Worm (Caenorhabditis elegans): Measurements from ENCODE around the gene lmd-4.
A peak's percentile ranks its signal among the peaks of the same experiment; 100 is the strongest.
"Not testable (repeated sequence)": the region's sequence is repeated elsewhere in the genome, so short reads cannot be mapped to it uniquely, and the experiment has no call there.

The lmd-4 gene

ce11 chrV:7321915-7322314 lies 1.1 kb upstream of the lmd-4 start, which contains the start of gene F10G2.10:
Gene F10G2.10 (plus strand): TSS chrV:7322215.
- peak in 1 of 2 experiments; percentile 39 for TF ChIP-seq unc-62 (GFP tag; optimal IDR thresholded peaks at IDR 0.05 in 1 of 2)
- no peak for TF ChIP-seq unc-62 (tag; optimal IDR thresholded peaks at IDR 0.05)
- no peak for TF ChIP-seq mes-2 (tag; optimal IDR thresholded peaks at IDR 0.05; ENCODE audit: poor library complexity, severe bottlenecking)
- TF ChIP-seq F49E8.2 (tag; optimal IDR thresholded peaks at IDR 0.05; ENCODE audit: borderline replicate concordance) = no peak
- no peak for TF ChIP-seq daf-19 (GFP tag; conservative IDR thresholded peaks at IDR 0.05)
- no peak for TF ChIP-seq ceh-44 (GFP tag; IDR thresholded peaks at IDR 0.05)
- no peak for TF ChIP-seq tra-1 (GFP tag; IDR thresholded peaks at IDR 0.05)

DNA sequence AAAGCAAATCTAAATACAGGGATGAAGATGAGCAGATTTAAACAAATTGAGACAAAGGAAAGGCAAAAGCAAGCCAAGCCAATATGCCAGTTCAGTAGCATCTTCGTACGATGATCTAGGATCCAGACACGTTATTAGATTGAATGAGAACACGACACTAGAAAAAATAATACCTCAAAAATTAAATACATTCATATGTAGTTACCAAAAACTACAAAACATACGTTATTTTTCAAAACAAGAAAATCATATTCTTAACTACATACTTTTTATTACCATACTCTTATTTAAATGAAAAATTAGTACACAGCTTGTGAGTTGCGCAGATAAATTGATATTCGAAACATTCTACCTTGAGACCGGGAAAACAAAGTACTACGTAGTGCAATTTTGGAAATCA lies 7.6 kb downstream of the lmd-4 start, which contains the start of gene srx-6:
Gene srx-6 (minus strand): TSS at position 101 of the 400 bp plus-strand sequence.
- TF ChIP-seq ama-1 (optimal IDR thresholded peaks at IDR 0.05) (no peak), F10B5.3 (tag; optimal IDR thresholded peaks at IDR 0.05) (no peak), ZK546.5 (tag; optimal IDR thresholded peaks at IDR 0.05) (no peak)

DNA sequence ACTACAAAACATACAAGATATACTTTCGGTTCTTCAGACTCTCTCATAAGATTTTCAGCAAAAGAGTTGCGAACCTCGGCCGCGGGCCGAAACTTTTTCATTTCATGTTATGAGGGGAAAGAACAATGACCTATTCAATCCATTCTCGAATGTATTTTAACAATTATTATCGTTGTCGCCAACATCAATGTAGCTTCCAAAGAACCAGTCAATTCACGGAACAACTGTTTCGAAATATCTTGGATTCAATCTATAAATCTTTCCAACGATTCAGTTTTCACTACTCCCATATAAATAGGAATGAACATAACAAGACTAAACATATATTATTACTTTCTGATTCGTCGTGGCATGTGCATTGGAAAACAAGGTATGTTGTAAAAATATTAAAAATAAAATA lies 13.7 kb downstream of the lmd-4 start, which contains the start of gene F07G11.1:
Gene F07G11.1 (plus strand): TSS at position 301 of the 400 bp plus-strand sequence.
- TF ChIP-seq nhr-111 (GFP tag; optimal IDR thresholded peaks at IDR 0.05) (no peak), attf-4 (tag; optimal IDR thresholded peaks at IDR 0.05) (no peak), nhr-77 (tag; optimal IDR thresholded peaks at IDR 0.05) (no peak), dpl-1 (GFP tag; optimal IDR thresholded peaks at IDR 0.05) (no peak), tra-1 (GFP tag; IDR thresholded peaks at IDR 0.05) (no peak), spr-1 (tag; optimal IDR thresholded peaks at IDR 0.05) (no peak), duxl-1 (tag; optimal IDR thresholded peaks at IDR 0.05; ENCODE audit: poor library complexity) (no peak), lin-1 (GFP tag; IDR thresholded peaks at IDR 0.05) (no peak), F44E2.7 (GFP tag; IDR thresholded peaks at IDR 0.05) (no peak)

DNA sequence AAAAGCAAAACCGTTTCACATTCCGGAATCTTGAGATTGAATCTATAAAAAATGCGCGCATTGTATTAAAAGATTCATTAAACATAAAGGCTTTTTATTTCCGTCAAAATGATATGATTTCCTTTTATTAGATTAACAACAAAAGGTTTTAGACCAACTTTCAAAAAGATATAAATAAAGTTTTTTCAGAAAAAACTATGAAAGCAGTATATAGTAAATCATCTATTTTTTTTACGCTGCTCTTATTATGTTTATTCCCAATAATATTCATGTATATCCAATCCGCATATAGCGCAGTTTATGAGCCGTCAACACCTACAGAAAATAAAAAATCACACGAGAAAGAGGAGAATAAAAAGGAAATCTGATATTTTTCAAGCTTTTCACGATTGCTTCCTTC lies 16.3 kb downstream of the lmd-4 start, which contains the start of gene F07G11.2:
Gene F07G11.2 (plus strand): TSS at position 301 of the 400 bp plus-strand sequence.
- TF ChIP-seq attf-4, nhr-10, pqm-1 (tag; optimal IDR thresholded peaks at IDR 0.05): not testable (repeated sequence)

- TF ChIP-seq hlh-11 (tag; optimal IDR thresholded peaks at IDR 0.05) = no peak
- TF ChIP-seq daf-8 (GFP tag; IDR thresholded peaks at IDR 0.05) = no peak
- TF ChIP-seq unc-62 (GFP tag; optimal IDR thresholded peaks at IDR 0.05 in 1 of 2) = peak in 1 of 2 experiments; percentile 55
- no peak for TF ChIP-seq unc-62 (tag; optimal IDR thresholded peaks at IDR 0.05)
These were observed 22.3 kb downstream of the lmd-4 start, which contains the start of gene F07G11.3 for ce11 chrV:7298463-7298862. Gene F07G11.3 (plus strand): TSS chrV:7298763.

- no peak for TF ChIP-seq nhr-11 (tag; optimal IDR thresholded peaks at IDR 0.05)
- TF ChIP-seq mxl-2 (GFP tag; conservative IDR thresholded peaks at IDR 0.05) = no peak
- TF ChIP-seq ceh-82 (tag; optimal IDR thresholded peaks at IDR 0.05) = no peak
- no peak for TF ChIP-seq ztf-7 (tag; optimal IDR thresholded peaks at IDR 0.05)
- TF ChIP-seq madf-9 (GFP tag; conservative IDR thresholded peaks at IDR 0.05) = no peak
- TF ChIP-seq snpc-4 (tag; optimal IDR thresholded peaks at IDR 0.05) = no peak
- TF ChIP-seq nhr-111 (GFP tag; optimal IDR thresholded peaks at IDR 0.05) = no peak
- TF ChIP-seq arid-1 (GFP tag; conservative IDR thresholded peaks at IDR 0.05) = no peak
- TF ChIP-seq nhr-237 (tag; optimal IDR thresholded peaks at IDR 0.05) = no peak
These were observed 23.5 kb downstream of the lmd-4 start, which contains the start of gene srj-32 for ce11 chrV:7297263-7297662. Gene srj-32 (minus strand): TSS chrV:7297363.

DNA sequence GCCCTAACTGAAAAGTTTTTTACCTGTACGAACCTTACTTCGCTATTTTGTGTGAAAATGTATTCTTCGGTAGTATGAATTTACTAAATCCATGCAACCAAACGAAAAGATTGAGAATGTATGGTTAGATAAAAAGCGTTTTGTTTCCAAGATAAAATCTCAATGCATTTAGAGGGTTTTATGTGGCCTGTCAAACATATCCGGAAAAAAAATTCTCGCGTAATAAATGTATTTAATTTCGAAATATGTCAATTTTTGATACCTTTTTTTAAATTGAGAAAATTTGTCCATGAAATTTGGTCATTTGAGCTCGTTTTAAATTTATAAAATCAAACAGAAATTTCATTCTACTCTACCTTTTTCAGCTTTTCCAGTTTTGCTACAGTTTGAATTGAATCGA lies 25.5 kb downstream of the lmd-4 start, which contains the start of gene F07G11.4:
Gene F07G11.4 (minus strand): TSS at position 101 of the 400 bp plus-strand sequence.
- TF ChIP-seq aha-1 (tag) (no peak), ama-1 (optimal IDR thresholded peaks at IDR 0.05) (no peak), T20F7.1 (GFP tag; optimal IDR thresholded peaks at IDR 0.05) (no peak), egl-27 (tag; optimal IDR thresholded peaks at IDR 0.05) (no peak), nhr-11 (tag; optimal IDR thresholded peaks at IDR 0.05) (no peak), nhr-25 (tag; optimal IDR thresholded peaks at IDR 0.05; ENCODE audit: borderline replicate concordance, insufficient read depth) (no peak)
